Fruit fly (Drosophila melanogaster) whole organism, pupa: ENCODE measurements around the gene CG8097.

Source experiments
- CG10348 ChIP-seq: fragments of 200-800 bp; sonication (Bioruptor generic); IDR thresholded peaks from 2 replicates; pipeline ENCODE4 v1.3.6; 2022; ENCODE audit warnings: missing biosample characterization, missing genetic modification characterization
- CG12605 ChIP-seq: fragments of 200-800 bp; sonication (Bioruptor generic); IDR thresholded peaks from 2 replicates; pipeline ENCODE4 v1.3.6; 2022; ENCODE audit warnings: missing biosample characterization, missing genetic modification characterization
- CG13204 ChIP-seq: fragments of 200-800 bp; sonication (Bioruptor generic); optimal IDR thresholded peaks from 2 replicates; lab custom pipeline; 2018; ENCODE audit warnings: missing biosample characterization, mild to moderate bottlenecking, missing genetic modification characterization, moderate library complexity
- CG14655 ChIP-seq: fragments of 200-800 bp; sonication (Bioruptor generic); optimal IDR thresholded peaks from 3 replicates; lab custom pipeline; 2017; ENCODE audit warnings: mild to moderate bottlenecking, missing biosample characterization, missing genetic modification reagents, missing genetic modification characterization
- CG15710 ChIP-seq: fragments of 200-800 bp; sonication (Bioruptor generic); optimal IDR thresholded peaks from 2 replicates; lab custom pipeline; 2018; ENCODE audit warnings: missing biosample characterization, mild to moderate bottlenecking, missing genetic modification characterization, moderate library complexity
- CG17806 ChIP-seq: fragments of 200-800 bp; sonication (Bioruptor generic); optimal IDR thresholded peaks from 2 replicates; lab custom pipeline; 2018; ENCODE audit warnings: missing biosample characterization, mild to moderate bottlenecking, missing genetic modification characterization, moderate library complexity
- CG32121 ChIP-seq: fragments of 200-800 bp; sonication (Bioruptor generic); IDR thresholded peaks from 2 replicates; pipeline ENCODE4 v1.3.6; 2022; ENCODE audit warnings: missing biosample characterization, missing genetic modification characterization
- CG34367 ChIP-seq: fragments of 200-800 bp; sonication (Bioruptor generic); optimal IDR thresholded peaks from 2 replicates; lab custom pipeline; 2018; ENCODE audit warnings: missing biosample characterization, mild to moderate bottlenecking, missing genetic modification characterization
- CG4496 ChIP-seq: fragments of 200-800 bp; sonication (Bioruptor generic); IDR thresholded peaks from 3 replicates; pipeline ENCODE4 v1.3.6; 2022; ENCODE audit warnings: missing biosample characterization, missing genetic modification characterization
- CG8159 ChIP-seq: fragments of 200-800 bp; sonication (Bioruptor generic); optimal IDR thresholded peaks from 3 replicates; lab custom pipeline; 2018; ENCODE audit warnings: missing biosample characterization, mild to moderate bottlenecking, missing genetic modification characterization, moderate library complexity
- CG8301 ChIP-seq: fragments of 200-800 bp; sonication (Bioruptor generic); optimal IDR thresholded peaks from 2 replicates; lab custom pipeline; 2018; ENCODE audit warnings: missing biosample characterization, mild to moderate bottlenecking, missing genetic modification characterization
- CG9948 ChIP-seq: fragments of 200-800 bp; sonication (Bioruptor generic); optimal IDR thresholded peaks from 2 replicates; lab custom pipeline; 2018; ENCODE audit warnings: missing biosample characterization, mild to moderate bottlenecking, missing genetic modification characterization, moderate library complexity
- D1 ChIP-seq: fragments of 200-800 bp; sonication (Bioruptor generic); optimal IDR thresholded peaks from 2 replicates; lab custom pipeline; 2018; ENCODE audit warnings: missing biosample characterization, mild to moderate bottlenecking, missing genetic modification characterization, moderate library complexity
- EcR ChIP-seq: fragments of 200-800 bp; sonication (Bioruptor generic); optimal IDR thresholded peaks from 3 replicates; lab custom pipeline; 2019; ENCODE audit warnings: missing biosample characterization, missing genetic modification characterization, mild to moderate bottlenecking, moderate library complexity, missing genetic modification reagents
- Ets98B ChIP-seq: fragments of 200-800 bp; sonication (Bioruptor generic); IDR thresholded peaks from 2 replicates; pipeline ENCODE4 v1.3.6; 2022; ENCODE audit warnings: missing biosample characterization, missing genetic modification characterization
- Pif1A ChIP-seq: fragments of 200-800 bp; sonication (Bioruptor generic); optimal IDR thresholded peaks from 3 replicates; lab custom pipeline; 2016; ENCODE audit warnings: missing biosample characterization, missing genetic modification characterization
- Pif1B ChIP-seq: fragments of 200-800 bp; sonication (Bioruptor generic); optimal IDR thresholded peaks from 3 replicates; lab custom pipeline; 2016; ENCODE audit warnings: missing biosample characterization, missing genetic modification characterization
- Snoo ChIP-seq: fragments of 200-800 bp; sonication (Bioruptor generic); optimal IDR thresholded peaks from 3 replicates; lab custom pipeline; 2017; ENCODE audit warnings: missing biosample characterization, mild to moderate bottlenecking, missing genetic modification characterization, inconsistent platforms
- fd96Ca ChIP-seq: fragments of 200-800 bp; sonication (Bioruptor generic); IDR thresholded peaks from 3 replicates; pipeline ENCODE4 v1.3.6; 2022; ENCODE audit warnings: missing biosample characterization, missing genetic modification characterization
- gl ChIP-seq: fragments of 200-800 bp; sonication (Bioruptor generic); optimal IDR thresholded peaks from 2 replicates; lab custom pipeline; 2018; ENCODE audit warnings: missing biosample characterization, mild to moderate bottlenecking, missing genetic modification characterization
- rn ChIP-seq: fragments of 200-800 bp; sonication (Bioruptor generic); IDR thresholded peaks from 2 replicates; pipeline ENCODE4 v1.3.6; 2022; ENCODE audit warnings: missing biosample characterization, missing genetic modification characterization

Gene CG8097

DNA sequence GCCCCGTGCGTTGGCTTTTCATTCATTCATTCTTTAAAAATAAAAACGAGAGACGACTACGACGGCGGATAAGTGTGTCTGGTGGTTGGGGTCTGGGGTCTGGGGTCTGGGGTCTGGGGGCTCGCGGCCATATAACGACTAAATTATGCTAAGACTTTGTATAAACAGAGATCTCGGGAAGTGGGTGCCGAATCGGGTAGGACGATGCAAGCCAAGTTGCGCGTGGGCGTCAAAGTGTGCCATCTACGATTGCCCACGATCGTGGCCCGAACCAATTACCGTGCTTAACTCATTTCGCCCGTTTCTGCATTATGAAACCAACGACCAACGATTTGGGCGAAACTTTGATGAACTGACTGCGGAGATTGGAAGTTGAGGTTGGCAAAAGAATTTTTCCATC is 40.9 kb downstream of the CG8097 start:
- no peak for TF ChIP-seq CG17806 (tag; lab: Kevin White, UChicago)
- TF ChIP-seq CG13204 = no peak
- no peak for TF ChIP-seq gl (tag; lab: Kevin White, UChicago)
- TF ChIP-seq D1 (tag; lab: Kevin White, UChicago) = no peak
- TF ChIP-seq CG15710 = no peak
- TF ChIP-seq EcR = no peak
- no peak for TF ChIP-seq rn (GFP tag; lab: Robert Waterston, UW)
- TF ChIP-seq CG10348 (GFP tag; lab: Robert Waterston, UW) = no peak
- no peak for TF ChIP-seq CG4496
- no peak for TF ChIP-seq CG12605
- TF ChIP-seq Snoo (tag; lab: Kevin White, UChicago) = no peak
- TF ChIP-seq Pif1B = no peak
- no peak for TF ChIP-seq CG9948
- no peak for TF ChIP-seq CG8301 (tag; lab: Kevin White, UChicago)
- TF ChIP-seq fd96Ca (GFP tag; lab: Robert Waterston, UW) = no peak

DNA sequence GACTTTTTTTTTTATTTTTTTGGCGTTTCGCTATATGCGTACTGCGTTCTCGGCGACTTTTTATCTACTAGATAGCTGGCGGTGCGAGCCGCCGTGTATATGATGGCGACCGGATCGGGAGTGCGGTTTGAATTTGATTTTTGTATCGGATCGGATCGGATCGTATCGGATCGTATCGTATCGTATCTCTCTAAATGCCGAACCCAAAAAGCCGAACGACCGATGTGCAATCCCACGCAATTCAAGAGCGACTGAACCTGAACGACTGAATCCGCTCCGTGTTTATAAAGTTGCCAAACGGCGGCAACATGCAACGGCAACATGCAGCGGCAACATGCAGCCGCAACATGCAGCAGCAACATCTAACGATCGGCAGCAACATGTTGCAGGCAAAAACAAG is 43.3 kb downstream of the CG8097 start:
- TF ChIP-seq Ets98B (GFP tag; lab: Robert Waterston, UW) = peak; percentile 71; the same call in 1 of the 2 replicates
- TF ChIP-seq Pif1A (GFP tag; lab: Kevin White, UChicago) = peak; percentile 1
- TF ChIP-seq CG13204 = peak; percentile 11
- no peak for TF ChIP-seq CG9948
- TF ChIP-seq D1 (tag; lab: Kevin White, UChicago) = no peak
- no peak for TF ChIP-seq Snoo (tag; lab: Kevin White, UChicago)
- peak; percentile 63; the same call in 1 of the 2 replicates for TF ChIP-seq CG32121
- no peak for TF ChIP-seq EcR
- peak; percentile 74; the same call in 2 of the 3 replicates for TF ChIP-seq CG4496
- TF ChIP-seq Pif1B = peak; percentile 6
- TF ChIP-seq CG12605 = no peak
- TF ChIP-seq rn (GFP tag; lab: Robert Waterston, UW) = no peak
- TF ChIP-seq CG8301 (tag; lab: Kevin White, UChicago) = no peak
- TF ChIP-seq CG17806 (tag; lab: Kevin White, UChicago) = no peak
- no peak for TF ChIP-seq CG10348 (GFP tag; lab: Robert Waterston, UW)
- no peak for TF ChIP-seq CG34367 (tag; lab: Kevin White, UChicago)
- TF ChIP-seq CG8159 = no peak
- no peak for TF ChIP-seq CG15710
- TF ChIP-seq gl (tag; lab: Kevin White, UChicago) = no peak
- TF ChIP-seq CG14655 = no peak
- TF ChIP-seq fd96Ca (GFP tag; lab: Robert Waterston, UW) = no peak
- TF ChIP-seq, all 21 proteins: peak for 6

DNA sequence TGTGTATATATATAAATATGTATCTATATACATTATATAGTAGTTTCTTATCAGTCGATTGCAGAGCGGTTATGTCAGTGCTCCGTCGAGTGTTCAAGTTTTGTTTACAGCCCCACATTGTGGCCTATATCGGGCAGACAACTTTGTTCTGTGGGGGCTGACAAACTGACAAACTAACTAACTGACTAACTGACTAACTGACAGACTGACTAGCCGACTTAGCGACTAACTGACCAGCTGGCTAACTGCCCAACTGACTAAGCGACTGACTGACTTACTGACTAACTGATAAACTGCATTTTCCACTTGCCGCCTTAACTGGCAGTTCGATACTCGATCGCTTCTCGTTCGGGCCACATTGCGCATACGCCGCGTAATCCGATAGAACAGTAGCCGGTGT is 47.0 kb downstream of the CG8097 start:
- no peak for TF ChIP-seq CG17806 (tag; lab: Kevin White, UChicago)
- no peak for TF ChIP-seq CG10348 (GFP tag; lab: Robert Waterston, UW)
- TF ChIP-seq CG4496 = no peak
- no peak for TF ChIP-seq CG15710
- no peak for TF ChIP-seq fd96Ca (GFP tag; lab: Robert Waterston, UW)
- TF ChIP-seq CG8159 = no peak
- TF ChIP-seq CG12605 = no peak
- no peak for TF ChIP-seq D1 (tag; lab: Kevin White, UChicago)
- no peak for TF ChIP-seq Pif1A (GFP tag; lab: Kevin White, UChicago)
- no peak for TF ChIP-seq Snoo (tag; lab: Kevin White, UChicago)

DNA sequence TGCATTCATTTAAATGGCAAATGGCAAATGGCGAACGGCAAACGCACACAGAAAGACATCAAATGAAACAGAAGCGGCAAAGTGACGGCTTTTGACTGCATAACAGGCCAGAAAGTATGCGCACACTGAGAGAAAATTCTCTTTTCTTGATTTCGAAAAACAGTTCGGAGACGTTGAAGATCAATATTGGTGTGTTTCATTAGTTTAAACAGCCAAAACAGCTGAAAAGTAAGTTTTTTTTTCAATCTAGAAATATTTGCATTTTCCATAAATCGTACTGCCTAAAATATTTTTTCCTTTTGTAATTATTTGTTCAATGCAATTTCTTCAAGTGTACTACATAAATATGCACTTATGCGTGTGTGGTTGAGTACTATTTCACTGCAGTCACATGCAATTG is 47.9 kb downstream of the CG8097 start:
- TF ChIP-seq gl (tag; lab: Kevin White, UChicago) = no peak
- no peak for TF ChIP-seq CG15710
- no peak for TF ChIP-seq D1 (tag; lab: Kevin White, UChicago)
- TF ChIP-seq CG32121 = peak; percentile 71; the same call in 1 of the 2 replicates
- TF ChIP-seq CG4496 = 0 out of 3 replicates have a peak, but pooled peaks have one; percentile 51
- TF ChIP-seq CG34367 (tag; lab: Kevin White, UChicago) = no peak
- TF ChIP-seq CG12605 = no peak
- no peak for TF ChIP-seq Snoo (tag; lab: Kevin White, UChicago)
- peak; percentile 21 for TF ChIP-seq CG14655
- TF ChIP-seq Ets98B (GFP tag; lab: Robert Waterston, UW) = no peak
- TF ChIP-seq EcR = no peak
- no peak for TF ChIP-seq Pif1A (GFP tag; lab: Kevin White, UChicago)
- no peak for TF ChIP-seq Pif1B
- 0 out of 2 replicates have a peak, but pooled peaks have one; percentile 9 for TF ChIP-seq CG10348 (GFP tag; lab: Robert Waterston, UW)
- no peak for TF ChIP-seq CG9948
- no peak for TF ChIP-seq CG8159
- TF ChIP-seq fd96Ca (GFP tag; lab: Robert Waterston, UW) = no peak
- no peak for TF ChIP-seq CG17806 (tag; lab: Kevin White, UChicago)
- TF ChIP-seq CG13204 = no peak
- peak; percentile 15 for TF ChIP-seq CG8301 (tag; lab: Kevin White, UChicago)
- peak; percentile 33; the same call in 1 of the 2 replicates for TF ChIP-seq rn (GFP tag; lab: Robert Waterston, UW)

DNA sequence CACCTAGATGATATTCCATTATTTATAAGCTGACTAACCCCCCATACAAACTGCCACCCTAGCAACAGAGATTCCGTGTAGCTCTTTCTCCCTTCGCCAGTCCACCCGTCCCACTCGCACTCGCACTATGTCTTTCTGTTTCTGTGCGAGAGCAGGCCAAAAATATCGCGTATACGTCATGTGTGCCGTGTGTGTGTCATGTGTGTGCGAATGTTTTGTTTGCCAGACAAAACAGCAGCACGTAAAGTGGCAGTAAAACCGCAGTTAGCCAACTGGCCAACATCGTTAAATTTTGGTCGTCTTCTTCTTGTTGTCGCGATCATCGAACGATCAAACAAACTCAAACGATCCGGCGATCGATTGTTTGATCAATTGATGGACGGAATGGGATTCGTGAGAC is 48.5 kb downstream of the CG8097 start:
- TF ChIP-seq CG4496 (0 out of 3 replicates have a peak, but pooled peaks have one; percentile 14), CG9948 (no peak), EcR (no peak)
- TF ChIP-seq, all 21 proteins: peak for 1

DNA sequence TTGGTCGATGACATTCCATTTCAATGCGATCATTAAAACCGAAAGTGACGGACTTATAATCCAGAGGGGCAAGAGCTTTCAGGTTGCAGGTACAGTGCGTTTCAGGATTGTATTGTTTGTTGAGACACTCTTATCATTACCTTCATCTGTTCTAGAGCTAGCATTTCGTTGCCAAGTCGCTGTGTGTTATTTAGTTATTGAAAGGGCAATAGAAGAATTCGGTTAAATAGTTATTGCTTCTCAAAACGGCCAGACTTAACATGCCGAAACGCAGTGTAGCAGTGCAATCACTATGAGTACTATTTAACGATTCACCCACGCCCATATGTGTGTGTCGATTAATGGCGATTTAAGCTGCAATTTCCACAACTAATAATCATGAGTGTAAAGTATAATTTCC is 49.7 kb downstream of the CG8097 start:
- TF ChIP-seq CG8301 (tag; lab: Kevin White, UChicago) = no peak
- TF ChIP-seq gl (tag; lab: Kevin White, UChicago) = no peak
- TF ChIP-seq CG14655 = peak; percentile 1
- TF ChIP-seq CG9948 = no peak

DNA sequence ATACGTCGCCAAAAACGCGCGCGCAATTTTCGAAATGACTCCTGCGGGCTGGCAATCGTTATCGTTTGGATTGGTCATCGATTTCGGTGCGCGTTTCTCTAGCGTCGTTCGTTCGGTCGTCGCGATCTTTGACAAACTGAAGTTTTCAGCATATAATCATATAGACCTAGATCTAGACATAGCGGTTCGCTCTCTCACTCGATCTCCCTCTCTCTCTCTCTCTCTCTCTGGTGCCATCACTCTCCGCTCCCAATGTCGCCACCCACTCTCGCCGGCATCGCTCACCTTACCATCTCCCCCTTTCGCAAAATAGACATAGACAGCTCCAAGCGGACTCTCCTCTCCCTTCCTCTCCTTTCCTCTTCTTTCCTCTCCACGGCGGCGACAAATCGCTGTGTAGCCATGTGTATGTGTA is 50.4 kb downstream of the CG8097 start, which contains the start of gene sog:
sog (minus strand) TSS at position 122 of the 415 bp plus-strand sequence.
- TF ChIP-seq CG17806 (tag; lab: Kevin White, UChicago) (no peak), CG10348 (GFP tag; lab: Robert Waterston, UW) (no peak), CG34367 (tag; lab: Kevin White, UChicago) (no peak), fd96Ca (GFP tag; lab: Robert Waterston, UW) (peak; percentile 41; the same call in 1 of the 3 replicates), CG13204 (no peak), Ets98B (GFP tag; lab: Robert Waterston, UW) (peak; percentile 48; the same call in 1 of the 2 replicates), CG8159 (no peak), Pif1A (GFP tag; lab: Kevin White, UChicago) (no peak), CG32121 (peak; percentile 41; the same call in 1 of the 2 replicates), CG12605 (no peak), Pif1B (no peak)
